Worm (Caenorhabditis elegans) whole organism, L3 larva: ENCODE data around the gene F13C5.2.

Experiments used
- ZK546.5 ChIP-seq: sonication (generic microtip); optimal IDR thresholded peaks from 2 replicates; lab custom pipeline; 2017; ENCODE audit warnings: missing biosample characterization, missing genetic modification characterization
- ama-1 ChIP-seq: fragments of 150-350 bp; optimal IDR thresholded peaks from 2 replicates; lab custom pipeline; 2018
- ceh-16 ChIP-seq: sonication (generic microtip); optimal IDR thresholded peaks from 2 replicates; lab custom pipeline; 2017; ENCODE audit warnings: missing biosample characterization, missing genetic modification characterization
- ceh-28 ChIP-seq: fragments of 150-350 bp; optimal IDR thresholded peaks from 2 replicates; lab custom pipeline; 2014; ENCODE audit warnings: missing biosample characterization, missing genetic modification reagents, missing genetic modification characterization
- ceh-82 ChIP-seq: fragments of 150-350 bp; optimal IDR thresholded peaks from 2 replicates; lab custom pipeline; 2014; ENCODE audit warnings: missing biosample characterization, missing genetic modification characterization
- ceh-9 ChIP-seq: sonication (generic microtip); optimal IDR thresholded peaks from 2 replicates; lab custom pipeline; 2018; ENCODE audit warnings: missing biosample characterization, missing genetic modification characterization
- daf-12 ChIP-seq: fragments of 150-350 bp; optimal IDR thresholded peaks from 2 replicates; lab custom pipeline; 2014; ENCODE audit warnings: missing biosample characterization, missing genetic modification reagents, missing genetic modification characterization
- egl-27 ChIP-seq: sonication (generic microtip); optimal IDR thresholded peaks from 4 replicates; lab custom pipeline; 2017; ENCODE audit warnings: missing biosample characterization, missing genetic modification reagents, missing genetic modification characterization
- elt-1 ChIP-seq: fragments of 150-350 bp; optimal IDR thresholded peaks from 2 replicates; lab custom pipeline; 2014; ENCODE audit warnings: missing biosample characterization, missing genetic modification characterization
- elt-3 ChIP-seq, 3 experiments: fragments of 150-350 bp in 1 of 3; sonication (generic microtip) in 2 of 3; optimal IDR thresholded peaks; 2 replicates in 2 of 3; 4 replicates in 1 of 3; lab custom pipeline; 2014 to 2017; ENCODE audit warnings: missing biosample characterization in 3 of 3, missing genetic modification characterization in 3 of 3
- eor-1 ChIP-seq, 2 experiments: fragments of 150-350 bp; optimal IDR thresholded peaks; 2 replicates each; lab custom pipeline; 2014 to 2018; ENCODE audit warnings: missing biosample characterization in 2 of 2, missing genetic modification characterization in 2 of 2
- fkh-2 ChIP-seq: fragments of 150-350 bp; optimal IDR thresholded peaks from 2 replicates; lab custom pipeline; 2014; ENCODE audit warnings: missing biosample characterization, missing genetic modification reagents, missing genetic modification characterization
- fos-1 ChIP-seq: fragments of 150-350 bp; optimal IDR thresholded peaks from 2 replicates; lab custom pipeline; 2014; ENCODE audit warnings: missing biosample characterization, missing genetic modification characterization
- jun-1 ChIP-seq: fragments of 150-350 bp; optimal IDR thresholded peaks from 2 replicates; lab custom pipeline; 2014; ENCODE audit warnings: missing biosample characterization, missing genetic modification reagents, missing genetic modification characterization
- lin-15B ChIP-seq: fragments of 150-350 bp; optimal IDR thresholded peaks from 2 replicates; lab custom pipeline; 2014; ENCODE audit warnings: missing biosample characterization, missing genetic modification characterization
- lin-39 ChIP-seq: fragments of 150-350 bp; optimal IDR thresholded peaks from 2 replicates; lab custom pipeline; 2018; ENCODE audit warnings: missing biosample characterization, missing genetic modification reagents, missing genetic modification characterization
- lsy-12 ChIP-seq: sonication (generic microtip); optimal IDR thresholded peaks from 2 replicates; lab custom pipeline; 2016; ENCODE audit warnings: mild to moderate bottlenecking, missing genetic modification characterization, missing compliant biosample characterization
- mdl-1 ChIP-seq: fragments of 150-350 bp; optimal IDR thresholded peaks from 2 replicates; lab custom pipeline; 2014; ENCODE audit warnings: missing biosample characterization, missing genetic modification characterization
- nfya-1 ChIP-seq: sonication (generic microtip); optimal IDR thresholded peaks from 2 replicates; lab custom pipeline; 2017; ENCODE audit warnings: missing genetic modification characterization, mild to moderate bottlenecking, missing compliant biosample characterization, antibody characterized with exemption, moderate library complexity; ENCODE audit not compliant: insufficient read depth
- nhr-12 ChIP-seq: fragments of 150-350 bp; optimal IDR thresholded peaks from 2 replicates; lab custom pipeline; 2014; ENCODE audit warnings: missing biosample characterization, missing genetic modification characterization
- nhr-23 ChIP-seq: fragments of 150-350 bp; optimal IDR thresholded peaks from 2 replicates; lab custom pipeline; 2014; ENCODE audit warnings: missing biosample characterization, missing genetic modification reagents, missing genetic modification characterization
- nhr-237 ChIP-seq: fragments of 150-350 bp; optimal IDR thresholded peaks from 2 replicates; lab custom pipeline; 2014; ENCODE audit warnings: missing biosample characterization, missing genetic modification characterization
- nhr-25 ChIP-seq: sonication (generic microtip); optimal IDR thresholded peaks from 2 replicates; lab custom pipeline; 2017; ENCODE audit warnings: missing biosample characterization, missing genetic modification characterization
- nhr-28 ChIP-seq: fragments of 150-350 bp; optimal IDR thresholded peaks from 2 replicates; lab custom pipeline; 2014; ENCODE audit warnings: missing biosample characterization, missing genetic modification characterization
- nhr-43 ChIP-seq: sonication (generic microtip); optimal IDR thresholded peaks from 2 replicates; lab custom pipeline; 2016; ENCODE audit warnings: mild to moderate bottlenecking, missing genetic modification characterization, missing compliant biosample characterization; ENCODE audit not compliant: poor library complexity, severe bottlenecking
- nhr-67 ChIP-seq: fragments of 150-350 bp; optimal IDR thresholded peaks from 2 replicates; lab custom pipeline; 2014; ENCODE audit warnings: missing biosample characterization, missing genetic modification characterization
- nhr-77 ChIP-seq: fragments of 150-350 bp; optimal IDR thresholded peaks from 2 replicates; lab custom pipeline; 2014; ENCODE audit warnings: missing biosample characterization, missing genetic modification characterization
- pha-4 ChIP-seq: fragments of 150-350 bp; optimal IDR thresholded peaks from 2 replicates; lab custom pipeline; 2014; ENCODE audit warnings: missing biosample characterization, missing genetic modification reagents, missing genetic modification characterization
- pqm-1 ChIP-seq: fragments of 150-350 bp; optimal IDR thresholded peaks from 2 replicates; lab custom pipeline; 2017; ENCODE audit warnings: missing biosample characterization, missing genetic modification characterization, inconsistent platforms
- snpc-4 ChIP-seq: fragments of 150-350 bp; optimal IDR thresholded peaks from 2 replicates; lab custom pipeline; 2014; ENCODE audit warnings: missing biosample characterization, missing genetic modification characterization
- tbx-2 ChIP-seq: sonication (generic microtip); optimal IDR thresholded peaks from 2 replicates; lab custom pipeline; 2016; ENCODE audit warnings: mild to moderate bottlenecking, missing genetic modification characterization, missing compliant biosample characterization
- zag-1 ChIP-seq: fragments of 150-350 bp; optimal IDR thresholded peaks from 2 replicates; lab custom pipeline; 2014; ENCODE audit warnings: missing biosample characterization, missing genetic modification characterization
- ztf-11 ChIP-seq: fragments of 150-350 bp; optimal IDR thresholded peaks from 2 replicates; lab custom pipeline; 2014; ENCODE audit warnings: missing biosample characterization, missing genetic modification characterization
- ztf-4 ChIP-seq: fragments of 150-350 bp; optimal IDR thresholded peaks from 2 replicates; lab custom pipeline; 2014; ENCODE audit warnings: missing biosample characterization, missing genetic modification characterization

The F13C5.2 gene

ce11 chrX:601860-602259, 8.1 kb downstream of the F13C5.2 start, which contains the start of gene F13C5.1:
Gene F13C5.1, plus strand, starts transcription at chrX:602160.
- TF ChIP-seq fos-1 (tag; lab: Kevin White, UChicago) (no peak), ceh-9 (tag; lab: Kevin White, UChicago) (no peak), mdl-1 (tag; lab: Kevin White, UChicago) (no peak), lsy-12 (tag; lab: Kevin White, UChicago) (no peak), nhr-77 (tag; lab: Kevin White, UChicago) (no peak), ama-1 (no peak), daf-12 (tag; lab: Kevin White, UChicago) (no peak), nhr-237 (tag; lab: Kevin White, UChicago) (no peak)
- TF ChIP-seq, all 47 proteins: peak for 0

- TF ChIP-seq lin-39 (tag; lab: Kevin White, UChicago) (no peak), pha-4 (tag; lab: Kevin White, UChicago) (peak; percentile 24)
- TF ChIP-seq, all 47 proteins: peak for 1
These were observed 14.6 kb downstream of the F13C5.2 start, which contains the start of gene F13C5.5 for ce11 chrX:608392-608791. Gene F13C5.5, minus strand, starts transcription at chrX:608492.

- TF ChIP-seq lsy-12 (tag; lab: Kevin White, UChicago) (no peak), elt-1 (tag; lab: Kevin White, UChicago) (no peak), nhr-43 (no peak), nhr-77 (tag; lab: Kevin White, UChicago) (no peak), nhr-25 (no peak)
These were observed 15.8 kb downstream of the F13C5.2 start for ce11 chrX:609553-609952.

- TF ChIP-seq elt-1 (tag; lab: Kevin White, UChicago) (no peak), lin-39 (tag; lab: Kevin White, UChicago) (no peak), lin-15B (no peak), nhr-67 (no peak), eor-1 (tag; optimal IDR thresholded peaks at IDR 0.05; lab: Kevin White, UChicago) (no peak), ceh-9 (tag; lab: Kevin White, UChicago) (no peak), mdl-1 (tag; lab: Kevin White, UChicago) (no peak), elt-3 (tag; optimal IDR thresholded peaks at IDR 0.05; lab: Kevin White, UChicago) (no peak), jun-1 (tag; lab: Kevin White, UChicago) (no peak), nhr-25 (no peak), tbx-2 (no peak), nhr-23 (tag; lab: Kevin White, UChicago) (no peak), snpc-4 (tag; lab: Kevin White, UChicago) (no peak), ama-1 (no peak), nhr-43 (no peak), pqm-1 (tag; lab: Kevin White, UChicago) (no peak), fkh-2 (tag; lab: Kevin White, UChicago) (no peak)
These were observed 19.0 kb downstream of the F13C5.2 start for ce11 chrX:612783-613182.

- peak; percentile 69 for TF ChIP-seq pha-4 (tag; lab: Kevin White, UChicago)
- no peak for TF ChIP-seq ztf-11 (tag; lab: Kevin White, UChicago)
- TF ChIP-seq fkh-2 (tag; lab: Kevin White, UChicago), result no peak
- TF ChIP-seq ceh-28, result no peak
- TF ChIP-seq ceh-9 (tag; lab: Kevin White, UChicago), result no peak
- no peak for TF ChIP-seq nhr-28 (tag; lab: Kevin White, UChicago)
These were observed 24.0 kb downstream of the F13C5.2 start for ce11 chrX:617730-618129.

DNA sequence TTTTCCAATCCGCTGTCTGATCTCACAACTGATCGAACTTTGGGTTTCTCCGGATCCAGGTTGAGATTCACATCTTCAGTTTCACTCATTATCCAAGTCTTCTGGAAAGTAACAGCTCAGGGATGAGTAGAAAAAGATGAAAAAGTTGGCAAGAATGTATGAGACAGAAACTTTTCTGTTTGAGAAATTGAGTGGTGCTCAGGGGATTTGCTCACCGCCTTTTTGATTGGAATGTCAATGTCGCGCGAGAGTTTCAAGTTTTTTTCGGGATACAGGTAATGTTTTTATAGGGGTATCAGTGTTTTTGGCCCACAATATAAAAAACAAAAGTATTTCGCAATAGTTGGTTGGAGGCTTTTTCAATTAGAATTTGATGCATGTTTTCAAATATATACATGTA, 27.4 kb downstream of the F13C5.2 start, which contains the start of gene unc-96:
unc-96 (minus strand) TSS at position 101 of the 400 bp plus-strand sequence.
- TF ChIP-seq pqm-1 (tag; lab: Kevin White, UChicago), result no peak
- TF ChIP-seq eor-1 (tag; optimal IDR thresholded peaks at IDR 0.05; lab: Kevin White, UChicago), result no peak
- no peak for TF ChIP-seq mdl-1 (tag; lab: Kevin White, UChicago)
- no peak for TF ChIP-seq lin-39 (tag; lab: Kevin White, UChicago)
- TF ChIP-seq daf-12 (tag; lab: Kevin White, UChicago), result no peak
- no peak for TF ChIP-seq nhr-67
- TF ChIP-seq nhr-12 (tag; lab: Kevin White, UChicago), result no peak
- no peak for TF ChIP-seq ztf-4
- TF ChIP-seq nfya-1, result no peak
- TF ChIP-seq zag-1 (tag; lab: Kevin White, UChicago), result no peak
- TF ChIP-seq ceh-16, result no peak
- TF ChIP-seq tbx-2, result no peak
- no peak for TF ChIP-seq nhr-237 (tag; lab: Kevin White, UChicago)
- TF ChIP-seq ceh-82 (tag; lab: Kevin White, UChicago), result no peak
- TF ChIP-seq fkh-2 (tag; lab: Kevin White, UChicago), result no peak
- no peak for TF ChIP-seq ceh-28
- TF ChIP-seq ZK546.5 (tag; lab: Kevin White, UChicago), result no peak
- TF ChIP-seq egl-27, result no peak
